Fruit fly (Drosophila melanogaster) whole organism, embryonic: Measurements from ENCODE around the gene mRpS35.

ENCODE experiments used
- Adf1 ChIP-seq: fragments of 200-800 bp; sonication (Bioruptor generic); IDR thresholded peaks from 2 replicates; pipeline ENCODE4 v1.3.6; 2022; ENCODE audit warnings: missing biosample characterization, missing genetic modification characterization
- Bdp1 ChIP-seq: fragments of 200-800 bp; sonication (Bioruptor generic); optimal IDR thresholded peaks from 3 replicates; lab custom pipeline; 2016; ENCODE audit warnings: missing biosample characterization, missing genetic modification characterization
- CG10543 ChIP-seq: fragments of 200-800 bp; sonication (Bioruptor generic); optimal IDR thresholded peaks from 3 replicates; lab custom pipeline; 2017; ENCODE audit warnings: missing biosample characterization, mild to moderate bottlenecking, missing genetic modification characterization, moderate library complexity
- CG11247 ChIP-seq: fragments of 200-800 bp; sonication (Bioruptor generic); IDR thresholded peaks from 2 replicates; pipeline ENCODE4 v1.3.6; 2022; ENCODE audit warnings: missing biosample characterization, missing genetic modification characterization
- CG1602 ChIP-seq: fragments of 200-800 bp; sonication (Bioruptor generic); optimal IDR thresholded peaks from 3 replicates; lab custom pipeline; 2016; ENCODE audit warnings: missing biosample characterization, missing genetic modification characterization
- CG17385 ChIP-seq: fragments of 200-800 bp; sonication (Bioruptor generic); optimal IDR thresholded peaks from 3 replicates; lab custom pipeline; 2018; ENCODE audit warnings: missing biosample characterization, mild to moderate bottlenecking, missing genetic modification characterization
- CG18599 ChIP-seq: fragments of 200-800 bp; sonication (Bioruptor generic); optimal IDR thresholded peaks from 3 replicates; lab custom pipeline; 2017; ENCODE audit warnings: missing biosample characterization, missing genetic modification characterization, mild to moderate bottlenecking, moderate library complexity, missing genetic modification reagents
- CG2120 ChIP-seq: fragments of 200-800 bp; sonication (Bioruptor generic); optimal IDR thresholded peaks from 3 replicates; lab custom pipeline; 2016; ENCODE audit warnings: missing biosample characterization, missing genetic modification characterization
- CG30020 ChIP-seq: fragments of 200-800 bp; optimal IDR thresholded peaks from 2 replicates; lab custom pipeline; 2019; ENCODE audit warnings: missing biosample characterization, mild to moderate bottlenecking, missing genetic modification characterization, moderate library complexity
- CG3163 ChIP-seq: fragments of 200-800 bp; sonication (Bioruptor generic); optimal IDR thresholded peaks from 3 replicates; lab custom pipeline; 2016; ENCODE audit warnings: missing biosample characterization, missing genetic modification characterization
- CG3407 ChIP-seq: fragments of 200-800 bp; sonication (Bioruptor generic); optimal IDR thresholded peaks from 2 replicates; lab custom pipeline; 2018; ENCODE audit warnings: missing biosample characterization, mild to moderate bottlenecking, missing genetic modification characterization
- CG34376 ChIP-seq: fragments of 200-800 bp; sonication (Bioruptor generic); optimal IDR thresholded peaks from 2 replicates; lab custom pipeline; 2018; ENCODE audit warnings: missing biosample characterization, mild to moderate bottlenecking, missing genetic modification characterization
- CG4360 ChIP-seq: fragments of 200-800 bp; sonication (Bioruptor generic); IDR thresholded peaks from 2 replicates; pipeline ENCODE4 v1.3.6; 2022; ENCODE audit warnings: missing biosample characterization, missing genetic modification characterization
- CG7372 ChIP-seq: fragments of 200-800 bp; sonication (Bioruptor generic); IDR thresholded peaks from 2 replicates; pipeline ENCODE4 v1.3.6; 2022; ENCODE audit warnings: missing biosample characterization, missing genetic modification characterization
- CG7745 ChIP-seq: fragments of 200-800 bp; sonication (Bioruptor generic); optimal IDR thresholded peaks from 2 replicates; lab custom pipeline; 2018; ENCODE audit warnings: missing biosample characterization, mild to moderate bottlenecking, missing genetic modification characterization, moderate library complexity
- CHES-1-like ChIP-seq: fragments of 200-800 bp; sonication (Bioruptor generic); optimal IDR thresholded peaks from 2 replicates; lab custom pipeline; 2016; ENCODE audit warnings: missing biosample characterization, missing genetic modification characterization
- Dref ChIP-seq: fragments of 200-800 bp; sonication (Bioruptor generic); IDR thresholded peaks from 2 replicates; pipeline ENCODE4 v1.3.6; 2022; ENCODE audit warnings: missing biosample characterization, missing genetic modification characterization
- Drgx ChIP-seq: fragments of 200-800 bp; sonication (Bioruptor generic); IDR thresholded peaks from 2 replicates; pipeline ENCODE4 v1.3.6; 2022; ENCODE audit warnings: missing biosample characterization, missing genetic modification characterization
- Ets97D ChIP-seq: fragments of 200-800 bp; sonication (Bioruptor generic); optimal IDR thresholded peaks from 3 replicates; lab custom pipeline; 2016; ENCODE audit warnings: missing biosample characterization, missing genetic modification characterization
- Fer1 ChIP-seq: fragments of 200-800 bp; sonication (Bioruptor generic); optimal IDR thresholded peaks from 2 replicates; lab custom pipeline; 2017; ENCODE audit warnings: missing biosample characterization, mild to moderate bottlenecking, missing genetic modification characterization
- GATAe ChIP-seq: fragments of 200-800 bp; sonication (Bioruptor generic); conservative IDR thresholded peaks from 2 replicates; pipeline ENCODE4 v1.3.6; 2022; ENCODE audit warnings: missing biosample characterization, missing genetic modification characterization
- Hr39 ChIP-seq: fragments of >200 bp; optimal IDR thresholded peaks from 2 replicates; lab custom pipeline; 2017
- Hr78 ChIP-seq, 2 experiments: fragments of 200-800 bp in 1 of 2; fragments of >200 bp in 1 of 2; sonication (Bioruptor generic) in 1 of 2; optimal IDR thresholded peaks; 2 replicates each; lab custom pipeline; 2017 to 2019; ENCODE audit warnings: missing biosample characterization in 2 of 2, missing genetic modification characterization in 2 of 2, mild to moderate bottlenecking in 1 of 2, moderate library complexity in 1 of 2
- Oli ChIP-seq: fragments of 200-800 bp; sonication (Bioruptor generic); optimal IDR thresholded peaks from 2 replicates; lab custom pipeline; 2018; ENCODE audit warnings: missing biosample characterization, mild to moderate bottlenecking, missing genetic modification characterization, moderate library complexity
- Sox100B ChIP-seq: fragments of 200-800 bp; sonication (Bioruptor generic); optimal IDR thresholded peaks from 3 replicates; lab custom pipeline; 2018; ENCODE audit warnings: missing biosample characterization, mild to moderate bottlenecking, missing genetic modification characterization
- Trl ChIP-seq, 3 experiments: fragments of >200 bp in 2 of 3; fragments of 200-800 bp in 1 of 3; sonication (Bioruptor generic) in 1 of 3; optimal IDR thresholded peaks; 2 replicates in 1 of 3; 3 replicates in 2 of 3; lab custom pipeline; 2016 to 2017; ENCODE audit warnings: missing biosample characterization in 1 of 3, missing genetic modification characterization in 1 of 3
- Usf ChIP-seq: fragments of 200-800 bp; sonication (Bioruptor generic); optimal IDR thresholded peaks from 2 replicates; lab custom pipeline; 2017; ENCODE audit warnings: missing genotype, missing biosample characterization, missing genetic modification characterization
- abd-A ChIP-seq: fragments of 200-800 bp; sonication (Bioruptor generic); optimal IDR thresholded peaks from 3 replicates; lab custom pipeline; 2019; ENCODE audit warnings: missing biosample characterization, mild to moderate bottlenecking, missing genetic modification characterization, moderate library complexity
- bowl ChIP-seq: fragments of 200-800 bp; sonication (Bioruptor generic); IDR thresholded peaks from 2 replicates; pipeline ENCODE4 v1.3.6; 2022; ENCODE audit warnings: missing biosample characterization, missing genetic modification characterization
- chm ChIP-seq: fragments of 200-800 bp; sonication (Bioruptor generic); IDR thresholded peaks from 2 replicates; pipeline ENCODE4 v1.3.6; 2022; ENCODE audit warnings: missing biosample characterization, missing genetic modification characterization
- crol ChIP-seq: fragments of 200-800 bp; sonication (Bioruptor generic); IDR thresholded peaks from 2 replicates; pipeline ENCODE4 v1.3.6; 2022; ENCODE audit warnings: missing biosample characterization, missing genetic modification characterization
- lbe ChIP-seq: fragments of 200-800 bp; sonication (Bioruptor generic); optimal IDR thresholded peaks from 2 replicates; lab custom pipeline; 2016; ENCODE audit warnings: missing biosample characterization, mild to moderate bottlenecking, missing genetic modification characterization
- nerfin-2 ChIP-seq: fragments of 200-800 bp; sonication (Bioruptor generic); IDR thresholded peaks from 2 replicates; pipeline ENCODE4 v1.3.6; 2022; ENCODE audit warnings: missing biosample characterization, missing genetic modification characterization; ENCODE audit not compliant: partially characterized antibody
- nom ChIP-seq: fragments of 200-800 bp; sonication (Bioruptor generic); optimal IDR thresholded peaks from 2 replicates; lab custom pipeline; 2017; ENCODE audit warnings: missing biosample characterization, missing genetic modification characterization, mild to moderate bottlenecking, moderate library complexity, missing genetic modification reagents
- odd ChIP-seq: fragments of 200-800 bp; sonication (Bioruptor generic); optimal IDR thresholded peaks from 2 replicates; lab custom pipeline; 2017; ENCODE audit warnings: missing biosample characterization, mild to moderate bottlenecking, missing genetic modification characterization
- onecut ChIP-seq: fragments of 200-800 bp; sonication (Bioruptor generic); IDR thresholded peaks from 2 replicates; pipeline ENCODE4 v1.3.6; 2022; ENCODE audit warnings: missing biosample characterization, missing genetic modification characterization
- pros ChIP-seq: fragments of 200-800 bp; sonication (Bioruptor generic); optimal IDR thresholded peaks from 3 replicates; lab custom pipeline; 2019; ENCODE audit warnings: missing biosample characterization, mild to moderate bottlenecking, missing genetic modification characterization, moderate library complexity
- psq ChIP-seq: fragments of 200-800 bp; sonication (Bioruptor generic); optimal IDR thresholded peaks from 2 replicates; lab custom pipeline; 2017; ENCODE audit warnings: missing biosample characterization, missing genetic modification characterization
- ranshi ChIP-seq: fragments of 200-800 bp; sonication (Bioruptor generic); IDR thresholded peaks from 2 replicates; pipeline ENCODE4 v1.3.6; 2022; ENCODE audit warnings: missing biosample characterization, missing genetic modification characterization
- sd ChIP-seq: fragments of 200-800 bp; sonication (Bioruptor generic); optimal IDR thresholded peaks from 3 replicates; lab custom pipeline; 2018; ENCODE audit warnings: missing biosample characterization, mild to moderate bottlenecking, missing genetic modification characterization, moderate library complexity
- zfh2 ChIP-seq: fragments of 200-800 bp; sonication (Bioruptor generic); optimal IDR thresholded peaks from 2 replicates; lab custom pipeline; 2016; ENCODE audit warnings: missing biosample characterization, missing genetic modification characterization

Gene mRpS35

dm6 chr3L:2828163-2828562, 47.5 kb downstream of the mRpS35 start:
- TF ChIP-seq nerfin-2 (GFP tag; lab: Robert Waterston, UW) (no peak), CG3163 (GFP tag; lab: Kevin White, UChicago) (no peak), pros (peak; percentile 10), chm (GFP tag; lab: Robert Waterston, UW) (0 out of 2 replicates have a peak, but pooled peaks have one; percentile 21), onecut (GFP tag; lab: Robert Waterston, UW) (peak; percentile 98), Dref (GFP tag; lab: Robert Waterston, UW) (no peak), CHES-1-like (GFP tag; lab: Kevin White, UChicago) (no peak)
- TF ChIP-seq, all 482 proteins: peak for 3

dm6 chr3L:2828610-2829139, 48.0 kb downstream of the mRpS35 start:
- TF ChIP-seq CG1602 = no peak
- peak; percentile 26 for TF ChIP-seq sd (tag; lab: Kevin White, UChicago)
- peak; percentile 3 for TF ChIP-seq CG10543
- TF ChIP-seq Ets97D = peak; percentile 55
- TF ChIP-seq CG18599 (GFP tag; lab: Kevin White, UChicago) = peak; percentile 55
- TF ChIP-seq psq = peak; percentile 52
- TF ChIP-seq Bdp1 (GFP tag; lab: Kevin White, UChicago) = no peak
- TF ChIP-seq zfh2 (GFP tag; lab: Kevin White, UChicago) = no peak
- no peak for TF ChIP-seq CG7745 (tag; lab: Kevin White, UChicago)
- no peak for TF ChIP-seq Oli (tag; lab: Kevin White, UChicago)
- peak; percentile 84 for TF ChIP-seq Adf1 (GFP tag; lab: Robert Waterston, UW)
- TF ChIP-seq CG3407 (GFP tag; lab: Kevin White, UChicago) = no peak
- peak; percentile 33 for TF ChIP-seq CG17385
- TF ChIP-seq Hr78 (GFP tag; optimal IDR thresholded peaks at IDR 0.05; lab: Kevin White, UChicago) = no peak
- TF ChIP-seq chm (GFP tag; lab: Robert Waterston, UW) = no peak
- TF ChIP-seq CG34376 (GFP tag; lab: Kevin White, UChicago) = peak; percentile 70
- peak; percentile 46; the same call in 1 of the 2 replicates for TF ChIP-seq CG7372 (GFP tag; lab: Robert Waterston, UW)
- TF ChIP-seq odd (GFP tag; lab: Kevin White, UChicago) = peak; percentile 6
- TF ChIP-seq Sox100B (GFP tag; lab: Kevin White, UChicago) = peak; percentile 4
- peak; percentile 58 for TF ChIP-seq crol (GFP tag; lab: Robert Waterston, UW)
- peak; percentile 85 for TF ChIP-seq abd-A (tag; lab: Kevin White, UChicago)
- TF ChIP-seq CG11247 (GFP tag; lab: Robert Waterston, UW) = no peak
- TF ChIP-seq Trl (optimal IDR thresholded peaks at IDR 0.05; lab: Kevin White, UChicago) = peak; percentile 40 to 64
- TF ChIP-seq Trl (GFP tag; optimal IDR thresholded peaks at IDR 0.05; lab: Kevin White, UChicago) = no peak

- TF ChIP-seq lbe (peak; percentile 11), CG4360 (no peak), ranshi (GFP tag; lab: Robert Waterston, UW) (no peak), sd (tag; lab: Kevin White, UChicago) (no peak), CG30020 (tag; lab: Kevin White, UChicago) (no peak), bowl (GFP tag; lab: Robert Waterston, UW) (no peak), Fer1 (GFP tag; lab: Kevin White, UChicago) (no peak), CG2120 (GFP tag; lab: Kevin White, UChicago) (no peak), nom (GFP tag; lab: Kevin White, UChicago) (peak; percentile 51), GATAe (GFP tag; lab: Robert Waterston, UW) (no peak), Usf (GFP tag; lab: Kevin White, UChicago) (no peak), Hr39 (lab: Kevin White, UChicago) (peak; percentile 61), Drgx (GFP tag; lab: Robert Waterston, UW) (peak; percentile 32; the same call in 1 of the 2 replicates)
Measured at dm6 chr3L:2829916-2830315, 49.2 kb downstream of the mRpS35 start.
